Worm (Caenorhabditis elegans): ENCODE measurements around the gene mrps-18.C.
A peak's percentile ranks its signal among the peaks of the same experiment; 100 is the strongest.

Gene mrps-18.C

ce11 chrII:6776418-6777034 is 40.5 kb downstream of the mrps-18.C start, which contains the start of gene ssup-72 (continued):
- TF ChIP-seq snpc-4 (tag; optimal IDR thresholded peaks at IDR 0.05) (no peak), blmp-1 (tag; optimal IDR thresholded peaks at IDR 0.05; ENCODE audit: insufficient read depth) (no peak), ZK546.5 (tag; optimal IDR thresholded peaks at IDR 0.05) (no peak), aly-2 (tag; optimal IDR thresholded peaks at IDR 0.05) (no peak)

- TF ChIP-seq unc-39 (tag; optimal IDR thresholded peaks at IDR 0.05) (no peak), sma-9 (GFP tag; optimal IDR thresholded peaks at IDR 0.05) (no peak), sma-9 (tag; optimal IDR thresholded peaks at IDR 0.05) (no peak), lin-13 (GFP tag; optimal IDR thresholded peaks at IDR 0.05) (no peak), gmeb-1 (tag; optimal IDR thresholded peaks at IDR 0.05) (no peak)
These were observed 43.1 kb downstream of the mrps-18.C start, which contains the start of gene T13C2.7 for ce11 chrII:6779104-6779503. T13C2.7 (plus strand) TSS chrII:6779404.

- no peak for TF ChIP-seq nhr-129 (tag; optimal IDR thresholded peaks at IDR 0.05)
- TF ChIP-seq sem-4 (tag; optimal IDR thresholded peaks at IDR 0.05) = no peak
- no peak for TF ChIP-seq R02D3.7 (tag; optimal IDR thresholded peaks at IDR 0.05)
- TF ChIP-seq fos-1 (tag; optimal IDR thresholded peaks at IDR 0.05) = peak; percentile 64
- no peak for TF ChIP-seq snpc-4 (tag; optimal IDR thresholded peaks at IDR 0.05)
- no peak for TF ChIP-seq ztf-1 (GFP tag; conservative IDR thresholded peaks at IDR 0.05)
- no peak for TF ChIP-seq nhr-11 (tag; optimal IDR thresholded peaks at IDR 0.05)
These were observed 45.2 kb downstream of the mrps-18.C start for ce11 chrII:6781231-6781630.

ce11 chrII:6781983-6782382 is 46.0 kb downstream of the mrps-18.C start:
- TF ChIP-seq zag-1 (tag; optimal IDR thresholded peaks at IDR 0.05) (no peak), aly-2 (tag; optimal IDR thresholded peaks at IDR 0.05) (no peak), unc-62 (GFP tag; optimal IDR thresholded peaks at IDR 0.05) (no peak), unc-39 (tag; optimal IDR thresholded peaks at IDR 0.05) (no peak), mab-5 (tag; optimal IDR thresholded peaks at IDR 0.05) (no peak), gmeb-1 (tag; optimal IDR thresholded peaks at IDR 0.05) (no peak), lin-11 (tag; optimal IDR thresholded peaks at IDR 0.05) (no peak), ZK546.5 (tag; optimal IDR thresholded peaks at IDR 0.05) (no peak), skn-1 (tag; optimal IDR thresholded peaks at IDR 0.05) (no peak)

ce11 chrII:6782738-6783163 is 46.7 kb downstream of the mrps-18.C start:
- TF ChIP-seq zag-1 (tag; optimal IDR thresholded peaks at IDR 0.05) = no peak
- no peak for TF ChIP-seq unc-62 (GFP tag; optimal IDR thresholded peaks at IDR 0.05)
- no peak for TF ChIP-seq lin-39 (tag; optimal IDR thresholded peaks at IDR 0.05)
- no peak for TF ChIP-seq snpc-4 (tag; optimal IDR thresholded peaks at IDR 0.05)
- TF ChIP-seq sem-4 (tag; optimal IDR thresholded peaks at IDR 0.05) = no peak
- no peak for TF ChIP-seq nhr-237 (tag; optimal IDR thresholded peaks at IDR 0.05)
- TF ChIP-seq ztf-11 (tag; optimal IDR thresholded peaks at IDR 0.05) = no peak
- TF ChIP-seq gmeb-1 (tag; optimal IDR thresholded peaks at IDR 0.05) = no peak
- no peak for TF ChIP-seq skn-1 (tag; optimal IDR thresholded peaks at IDR 0.05)
- peak; percentile 61 for TF ChIP-seq sma-9 (GFP tag; optimal IDR thresholded peaks at IDR 0.05)
- TF ChIP-seq sma-9 (tag; optimal IDR thresholded peaks at IDR 0.05) = no peak
- no peak for TF ChIP-seq nhr-6 (tag; optimal IDR thresholded peaks at IDR 0.05)
- no peak for TF ChIP-seq egl-27 (tag; optimal IDR thresholded peaks at IDR 0.05)
- no peak for TF ChIP-seq R02D3.7 (tag; optimal IDR thresholded peaks at IDR 0.05)
- TF ChIP-seq alr-1 (tag; optimal IDR thresholded peaks at IDR 0.05) = no peak
- TF ChIP-seq crh-2 (tag; optimal IDR thresholded peaks at IDR 0.05) = no peak
- TF ChIP-seq nhr-23 (tag; optimal IDR thresholded peaks at IDR 0.05) = no peak
- TF ChIP-seq blmp-1 (tag; optimal IDR thresholded peaks at IDR 0.05; ENCODE audit: insufficient read depth) = peak; percentile 3
- TF ChIP-seq unc-39 (tag; optimal IDR thresholded peaks at IDR 0.05) = no peak
- TF ChIP-seq nhr-11 (tag; optimal IDR thresholded peaks at IDR 0.05) = no peak
- no peak for TF ChIP-seq ceh-82 (tag; optimal IDR thresholded peaks at IDR 0.05)
- no peak for TF ChIP-seq ceh-16 (tag; optimal IDR thresholded peaks at IDR 0.05)
- TF ChIP-seq mbf-1 (tag; optimal IDR thresholded peaks at IDR 0.05) = no peak
- peak; percentile 59 for TF ChIP-seq nhr-25 (tag; optimal IDR thresholded peaks at IDR 0.05)
- TF ChIP-seq ZK546.5 (tag; optimal IDR thresholded peaks at IDR 0.05) = no peak
- no peak for TF ChIP-seq ztf-1 (GFP tag; conservative IDR thresholded peaks at IDR 0.05)
- no peak for TF ChIP-seq elt-1 (tag; optimal IDR thresholded peaks at IDR 0.05)
- TF ChIP-seq dmd-4 (tag; optimal IDR thresholded peaks at IDR 0.05) = no peak
- peak; percentile 79 for TF ChIP-seq unc-55 (GFP tag; optimal IDR thresholded peaks at IDR 0.05)
- peak; percentile 39 for TF ChIP-seq F13H6.1 (tag; optimal IDR thresholded peaks at IDR 0.05)
- TF ChIP-seq nhr-129 (tag; optimal IDR thresholded peaks at IDR 0.05) = peak; percentile 71
- no peak for TF ChIP-seq lin-13 (GFP tag; optimal IDR thresholded peaks at IDR 0.05)
- TF ChIP-seq lin-11 (tag; optimal IDR thresholded peaks at IDR 0.05) = peak; percentile 64
- no peak for TF ChIP-seq mdl-1 (tag; optimal IDR thresholded peaks at IDR 0.05)
- no peak for TF ChIP-seq elt-3 (tag; optimal IDR thresholded peaks at IDR 0.05)
- TF ChIP-seq ztf-4 (tag; optimal IDR thresholded peaks at IDR 0.05) = peak; percentile 48
- TF ChIP-seq mab-5 (tag; optimal IDR thresholded peaks at IDR 0.05) = peak; percentile 5
- TF ChIP-seq Y55F3AM.14 (GFP tag; optimal IDR thresholded peaks at IDR 0.05) = no peak
- no peak for TF ChIP-seq peb-1 (tag; optimal IDR thresholded peaks at IDR 0.05)
- TF ChIP-seq lsy-2 (tag; optimal IDR thresholded peaks at IDR 0.05) = peak; percentile 38 to 65
